Worm (Caenorhabditis elegans): ENCODE data around the gene Y54G2A.15.

DNA sequence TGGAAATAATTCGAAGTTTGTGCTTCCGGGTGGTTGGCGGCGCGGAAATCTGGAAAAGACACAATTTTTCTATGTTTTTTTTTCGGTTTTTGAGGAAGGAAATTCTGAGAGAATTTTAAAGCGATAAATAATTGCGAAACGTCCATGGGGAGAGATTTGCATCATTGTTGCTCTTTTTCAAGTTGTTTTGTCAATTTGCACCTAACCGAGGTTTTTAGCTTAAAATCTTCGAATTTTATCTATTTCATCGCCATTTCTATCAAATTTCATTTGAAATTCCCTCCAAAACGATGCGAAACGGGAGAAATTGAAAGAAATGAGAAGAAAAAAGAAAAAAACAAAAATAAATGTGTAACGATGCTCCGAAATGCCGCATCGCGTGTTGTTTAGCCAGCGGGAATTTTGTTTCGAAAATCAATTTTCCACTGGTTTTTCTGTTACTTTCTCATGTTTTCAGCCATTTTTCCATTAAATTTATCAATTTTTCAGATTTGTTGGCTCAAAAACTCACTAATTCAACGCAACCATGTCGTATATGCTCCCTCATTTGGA lies 46.7 kb upstream of the Y54G2A.15 start, which contains the start of the genes nprt-1 and dib-1:
- TF ChIP-seq ama-1 (optimal IDR thresholded peaks at IDR 0.05) (no peak), nhr-28 (tag; optimal IDR thresholded peaks at IDR 0.05) (no peak), snpc-4 (tag; optimal IDR thresholded peaks at IDR 0.05) (peak; percentile 25), skn-1 (tag; optimal IDR thresholded peaks at IDR 0.05) (peak; percentile 71), nhr-11 (tag; optimal IDR thresholded peaks at IDR 0.05) (no peak), isw-1 (GFP tag; IDR thresholded peaks at IDR 0.05) (peak; percentile 52), ceh-63 (GFP tag; optimal IDR thresholded peaks at IDR 0.05) (no peak), pag-3 (tag; optimal IDR thresholded peaks at IDR 0.05; ENCODE audit: borderline replicate concordance, insufficient read depth) (no peak), dpl-1 (GFP tag; optimal IDR thresholded peaks at IDR 0.05) (peak; percentile 88 to 93 (median 90)), zag-1 (tag; optimal IDR thresholded peaks at IDR 0.05) (no peak), nhr-12 (tag; optimal IDR thresholded peaks at IDR 0.05) (no peak), mdl-1 (tag; optimal IDR thresholded peaks at IDR 0.05) (peak in 1 of 2 experiments; percentile 16), swsn-7 (tag; optimal IDR thresholded peaks at IDR 0.05) (peak; percentile 51)
